Worm (Caenorhabditis elegans) whole organism, L1 larva: ENCODE results near the gene T07H8.11.

Experiments
- C04F5.9 ChIP-seq: sonication (generic microtip); optimal IDR thresholded peaks from 2 replicates; lab custom pipeline; 2016; ENCODE audit warnings: missing genetic modification characterization, missing compliant biosample characterization
- C16A3.4 ChIP-seq: fragments of 150-350 bp; optimal IDR thresholded peaks from 2 replicates; lab custom pipeline; 2014; ENCODE audit warnings: missing biosample characterization, missing genetic modification characterization
- C34B4.2 ChIP-seq: sonication (generic microtip); optimal IDR thresholded peaks from 2 replicates; lab custom pipeline; 2017; ENCODE audit warnings: mild to moderate bottlenecking, missing genetic modification characterization, missing compliant biosample characterization
- Y116A8C.19 ChIP-seq: sonication (generic microtip); optimal IDR thresholded peaks from 2 replicates; lab custom pipeline; 2016; ENCODE audit warnings: missing compliant biosample characterization, missing genetic modification characterization, borderline replicate concordance
- ceh-82 ChIP-seq, 3 experiments: fragments of 150-350 bp in 1 of 3; sonication (generic microtip) in 2 of 3; optimal IDR thresholded peaks; 2 replicates each; lab custom pipeline; 2014 to 2017; ENCODE audit warnings: missing biosample characterization in 3 of 3, missing genetic modification characterization in 3 of 3
- dpl-1 ChIP-seq, 3 experiments: fragments of 150-350 bp in 2 of 3; sonication (generic microtip) in 1 of 3; optimal IDR thresholded peaks; 2 replicates each; lab custom pipeline; 2014 to 2017; ENCODE audit warnings: missing biosample characterization in 3 of 3, missing genetic modification characterization in 3 of 3, missing genetic modification reagents in 3 of 3
- egl-13 ChIP-seq: sonication (generic microtip); optimal IDR thresholded peaks from 2 replicates; lab custom pipeline; 2016; ENCODE audit warnings: missing genotype, missing genetic modification reagents, missing genetic modification characterization, missing compliant biosample characterization
- egl-27 ChIP-seq, 2 experiments: fragments of 150-350 bp in 1 of 2; sonication (generic microtip); optimal IDR thresholded peaks; 3 replicates each; lab custom pipeline; 2017 to 2018; ENCODE audit warnings: missing biosample characterization in 2 of 2, missing genetic modification characterization in 2 of 2, missing genetic modification reagents in 2 of 2
- elt-2 ChIP-seq: sonication (generic microtip); optimal IDR thresholded peaks from 2 replicates; lab custom pipeline; 2016; ENCODE audit warnings: missing genetic modification characterization, mild to moderate bottlenecking, inconsistent platforms, missing compliant biosample characterization, missing genetic modification reagents
- fkh-10 ChIP-seq: sonication (generic microtip); optimal IDR thresholded peaks from 2 replicates; lab custom pipeline; 2017; ENCODE audit warnings: missing biosample characterization, missing genetic modification reagents, missing genetic modification characterization
- fkh-4 ChIP-seq: sonication (generic microtip); optimal IDR thresholded peaks from 2 replicates; lab custom pipeline; 2016; ENCODE audit warnings: missing compliant biosample characterization, missing genetic modification characterization, borderline replicate concordance
- fkh-8 ChIP-seq: sonication (generic microtip); optimal IDR thresholded peaks from 2 replicates; lab custom pipeline; 2016; ENCODE audit warnings: mild to moderate bottlenecking, missing genetic modification characterization, missing compliant biosample characterization
- fos-1 ChIP-seq: fragments of 150-350 bp; optimal IDR thresholded peaks from 2 replicates; lab custom pipeline; 2014; ENCODE audit warnings: missing biosample characterization, missing genetic modification characterization
- hlh-4 ChIP-seq: sonication (generic microtip); optimal IDR thresholded peaks from 2 replicates; lab custom pipeline; 2016; ENCODE audit warnings: mild to moderate bottlenecking, missing genetic modification characterization, missing compliant biosample characterization
- isw-1 ChIP-seq: fragments of 200-800 bp; sonication (Bioruptor generic); IDR thresholded peaks from 2 replicates; pipeline ENCODE4 v1.3.6; 2022; ENCODE audit warnings: missing genetic modification characterization, missing compliant biosample characterization
- lin-15B ChIP-seq: fragments of 150-350 bp; sonication (generic microtip); optimal IDR thresholded peaks from 3 replicates; lab custom pipeline; 2014; ENCODE audit warnings: missing biosample characterization, missing genetic modification characterization
- lin-35 ChIP-seq, 2 experiments: fragments of 150-350 bp; optimal IDR thresholded peaks; 2 replicates each; lab custom pipeline; 2014; ENCODE audit warnings: missing biosample characterization in 2 of 2, missing genetic modification characterization in 2 of 2, missing genetic modification reagents in 2 of 2
- mef-2 ChIP-seq: fragments of 150-350 bp; optimal IDR thresholded peaks from 2 replicates; lab custom pipeline; 2014; ENCODE audit warnings: missing biosample characterization, missing genetic modification characterization
- nhr-11 ChIP-seq: fragments of 150-350 bp; optimal IDR thresholded peaks from 2 replicates; lab custom pipeline; 2014; ENCODE audit warnings: missing biosample characterization, missing genetic modification characterization
- nhr-12 ChIP-seq: sonication (generic microtip); optimal IDR thresholded peaks from 2 replicates; lab custom pipeline; 2017; ENCODE audit warnings: missing biosample characterization, missing genetic modification characterization
- nhr-19 ChIP-seq: fragments of 200-800 bp; sonication (Bioruptor generic); conservative IDR thresholded peaks from 2 replicates; pipeline ENCODE4 v1.3.6; 2022; ENCODE audit warnings: missing genetic modification characterization, missing compliant biosample characterization
- nhr-47 ChIP-seq: sonication (generic microtip); optimal IDR thresholded peaks from 2 replicates; lab custom pipeline; 2016; ENCODE audit warnings: mild to moderate bottlenecking, missing genetic modification characterization, moderate library complexity, missing compliant biosample characterization
- nhr-77 ChIP-seq: fragments of 150-350 bp; optimal IDR thresholded peaks from 2 replicates; lab custom pipeline; 2014; ENCODE audit warnings: missing biosample characterization, missing genetic modification characterization
- nhr-84 ChIP-seq: sonication (generic microtip); optimal IDR thresholded peaks from 2 replicates; lab custom pipeline; 2017; ENCODE audit warnings: missing biosample characterization, missing genetic modification characterization
- pag-3 ChIP-seq: sonication (generic microtip); optimal IDR thresholded peaks from 2 replicates; lab custom pipeline; 2017; ENCODE audit warnings: missing genetic modification characterization, mild to moderate bottlenecking, missing compliant biosample characterization, antibody characterized with exemption, borderline replicate concordance; ENCODE audit not compliant: insufficient read depth
- pax-3 ChIP-seq: fragments of 200-800 bp; sonication (Bioruptor generic); optimal IDR thresholded peaks from 2 replicates; lab custom pipeline; 2018; ENCODE audit warnings: mild to moderate bottlenecking, missing genetic modification characterization, moderate library complexity, missing compliant biosample characterization
- skn-1 ChIP-seq: fragments of 150-350 bp; optimal IDR thresholded peaks from 2 replicates; lab custom pipeline; 2014; ENCODE audit warnings: missing biosample characterization, missing genetic modification characterization
- snpc-4 ChIP-seq: fragments of 150-350 bp; optimal IDR thresholded peaks from 2 replicates; lab custom pipeline; 2014; ENCODE audit warnings: missing biosample characterization, missing genetic modification characterization
- snu-23 ChIP-seq: sonication (generic microtip); optimal IDR thresholded peaks from 2 replicates; lab custom pipeline; 2016; ENCODE audit warnings: missing genetic modification characterization, missing compliant biosample characterization
- swsn-7 ChIP-seq: sonication (generic microtip); optimal IDR thresholded peaks from 2 replicates; lab custom pipeline; 2016; ENCODE audit warnings: missing genetic modification characterization, missing compliant biosample characterization
- tbx-2 ChIP-seq: sonication (generic microtip); optimal IDR thresholded peaks from 2 replicates; lab custom pipeline; 2016; ENCODE audit warnings: missing genetic modification characterization, missing compliant biosample characterization
- unc-62 ChIP-seq: fragments of 150-350 bp; optimal IDR thresholded peaks from 2 replicates; lab custom pipeline; 2014; ENCODE audit warnings: missing biosample characterization, missing genetic modification reagents, missing genetic modification characterization
- unc-86 ChIP-seq: sonication (generic microtip); optimal IDR thresholded peaks from 2 replicates; lab custom pipeline; 2016; ENCODE audit warnings: missing genetic modification characterization, missing compliant biosample characterization
- unc-98 ChIP-seq: fragments of 200-800 bp; sonication (Bioruptor generic); IDR thresholded peaks from 2 replicates; pipeline ENCODE4 v1.3.6; 2022; ENCODE audit warnings: missing genetic modification characterization, missing compliant biosample characterization
- zag-1 ChIP-seq: fragments of 150-350 bp; optimal IDR thresholded peaks from 2 replicates; lab custom pipeline; 2014; ENCODE audit warnings: missing biosample characterization, missing genetic modification characterization
- zip-4 ChIP-seq: fragments of 200-800 bp; sonication (Bioruptor generic); optimal IDR thresholded peaks from 2 replicates; lab custom pipeline; 2018; ENCODE audit warnings: mild to moderate bottlenecking, missing genetic modification characterization, moderate library complexity, missing compliant biosample characterization

T07H8.11 gene

DNA sequence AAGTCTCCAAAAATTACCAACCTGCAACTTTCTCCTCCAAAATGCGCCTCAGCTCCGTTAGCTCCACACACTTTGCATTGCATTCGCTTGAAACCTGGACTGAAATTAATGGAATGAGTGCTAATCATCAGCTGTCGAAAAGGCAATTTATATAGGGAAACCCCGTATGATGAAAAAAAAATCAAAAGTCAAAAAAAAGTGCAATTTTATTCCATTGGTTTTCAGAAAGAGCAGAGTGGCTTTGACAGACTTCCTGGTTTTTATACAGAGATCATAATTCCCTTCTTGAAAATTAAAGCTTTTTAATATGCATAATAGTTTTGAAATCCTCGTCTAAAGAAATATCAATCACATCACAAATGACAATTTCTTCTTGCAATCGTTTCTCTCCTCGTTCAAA, 36.5 kb upstream of the T07H8.11 start, which contains the start of gene nhr-139:
TSS of gene nhr-139 (minus strand) at position 101 of the 400 bp plus-strand sequence.
- TF ChIP-seq fkh-4 (tag; lab: Kevin White, UChicago) (no peak), nhr-77 (no peak), lin-15B (tag; lab: Kevin White, UChicago) (no peak), tbx-2 (tag; lab: Kevin White, UChicago) (no peak), nhr-12 (tag; lab: Kevin White, UChicago) (no peak), pax-3 (tag; lab: Kevin White, UChicago) (no peak)

- TF ChIP-seq nhr-47: no peak
- TF ChIP-seq egl-27 (tag; optimal IDR thresholded peaks at IDR 0.05; lab: Kevin White, UChicago): no peak
- no peak for TF ChIP-seq ceh-82 (tag; optimal IDR thresholded peaks at IDR 0.05; lab: Kevin White, UChicago)
- TF ChIP-seq lin-15B (tag; lab: Kevin White, UChicago): no peak
- TF ChIP-seq C16A3.4 (tag; lab: Kevin White, UChicago): no peak
- TF ChIP-seq egl-13 (tag; lab: Kevin White, UChicago): no peak
- no peak for TF ChIP-seq dpl-1 (GFP tag; optimal IDR thresholded peaks at IDR 0.05; lab: Kevin White, UChicago)
- TF ChIP-seq isw-1: no peak
- TF ChIP-seq nhr-19 (GFP tag; lab: Robert Waterston, UW): no peak
- no peak for TF ChIP-seq unc-86 (tag; lab: Kevin White, UChicago)
- TF ChIP-seq fos-1 (tag; lab: Kevin White, UChicago): no peak
- TF ChIP-seq snu-23 (GFP tag; lab: Kevin White, UChicago): no peak
- TF ChIP-seq pag-3 (tag; lab: Kevin White, UChicago): no peak
Observed at ce11 chrV:6985943-6986342, 34.7 kb upstream of the T07H8.11 start, which contains the start of gene nhr-163. Gene nhr-163, minus strand, starts transcription at chrV:6986043.

ce11 chrV:6982813-6983212, 31.6 kb upstream of the T07H8.11 start, which contains the start of gene nhr-161:
Gene nhr-161, minus strand, starts transcription at chrV:6982913.
- TF ChIP-seq skn-1 (tag; lab: Kevin White, UChicago) (no peak), nhr-11 (tag; lab: Kevin White, UChicago) (no peak), Y116A8C.19 (tag; lab: Kevin White, UChicago) (no peak), C16A3.4 (tag; lab: Kevin White, UChicago) (no peak), C34B4.2 (tag; lab: Kevin White, UChicago) (no peak), unc-98 (GFP tag; lab: Robert Waterston, UW) (no peak), fkh-4 (tag; lab: Kevin White, UChicago) (no peak), zip-4 (GFP tag; lab: Kevin White, UChicago) (no peak)

DNA sequence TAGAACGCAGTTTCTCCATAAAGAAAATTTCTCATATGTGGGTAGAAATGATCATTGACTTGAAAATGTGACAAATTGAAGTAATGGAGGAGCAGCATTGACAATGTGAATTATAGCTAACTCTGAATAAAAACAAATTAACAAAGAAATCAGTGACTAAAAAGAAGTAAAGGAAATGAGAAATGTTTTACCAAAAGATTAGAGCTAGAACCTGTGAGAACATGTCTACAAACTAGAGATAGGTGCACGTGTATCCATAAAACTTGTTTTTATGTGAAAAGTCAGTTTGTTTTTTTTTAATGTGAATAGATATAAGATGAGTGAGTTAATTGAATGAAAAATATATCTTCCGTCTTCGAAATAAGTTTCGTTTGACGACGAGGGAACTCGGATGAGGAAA, 27.8 kb upstream of the T07H8.11 start, which contains the start of gene sre-12:
TSS of gene sre-12 (minus strand) at position 101 of the 400 bp plus-strand sequence.
- TF ChIP-seq lin-15B (tag; lab: Kevin White, UChicago) (no peak), fkh-10 (GFP tag; lab: Kevin White, UChicago) (no peak), swsn-7 (tag; lab: Kevin White, UChicago) (no peak), nhr-84 (tag; lab: Kevin White, UChicago) (no peak), ceh-82 (tag; optimal IDR thresholded peaks at IDR 0.05; lab: Kevin White, UChicago) (no peak), tbx-2 (tag; lab: Kevin White, UChicago) (no peak), C04F5.9 (no peak), snpc-4 (tag; lab: Kevin White, UChicago) (no peak), unc-62 (GFP tag; lab: Kevin White, UChicago) (no peak), hlh-4 (tag; lab: Kevin White, UChicago) (no peak), unc-86 (tag; lab: Kevin White, UChicago) (no peak), C34B4.2 (tag; lab: Kevin White, UChicago) (no peak), elt-2 (no peak), fkh-8 (tag; lab: Kevin White, UChicago) (no peak), mef-2 (no peak), lin-35 (GFP tag; optimal IDR thresholded peaks at IDR 0.05; lab: Kevin White, UChicago) (no peak), nhr-47 (no peak), zag-1 (tag; lab: Kevin White, UChicago) (no peak)
